Worm (Caenorhabditis elegans) whole organism, L2 larva: ENCODE measurements around the gene F09G2.1.

Experiments used
- ZK546.5 ChIP-seq: sonication (generic microtip); optimal IDR thresholded peaks from 2 replicates; lab custom pipeline; 2017; ENCODE audit warnings: missing biosample characterization, missing genetic modification characterization
- aly-2 ChIP-seq: fragments of 150-350 bp; optimal IDR thresholded peaks from 2 replicates; lab custom pipeline; 2014; ENCODE audit warnings: missing biosample characterization, missing genetic modification characterization
- lsy-2 ChIP-seq, 2 experiments: fragments of 150-350 bp in 1 of 2; sonication (generic microtip) in 1 of 2; optimal IDR thresholded peaks; 2 replicates each; lab custom pipeline; 2014 to 2017; ENCODE audit warnings: missing biosample characterization in 2 of 2, missing genetic modification characterization in 2 of 2
- nhr-23 ChIP-seq: fragments of 150-350 bp; optimal IDR thresholded peaks from 2 replicates; lab custom pipeline; 2014; ENCODE audit warnings: missing biosample characterization, missing genetic modification reagents, missing genetic modification characterization
- sma-3 ChIP-seq: sonication (generic microtip); optimal IDR thresholded peaks from 2 replicates; lab custom pipeline; 2016; ENCODE audit warnings: missing genetic modification reagents, missing genetic modification characterization, missing compliant biosample characterization
- unc-62 ChIP-seq: fragments of 150-350 bp; optimal IDR thresholded peaks from 2 replicates; lab custom pipeline; 2014; ENCODE audit warnings: missing biosample characterization, missing genetic modification reagents, missing genetic modification characterization

DNA sequence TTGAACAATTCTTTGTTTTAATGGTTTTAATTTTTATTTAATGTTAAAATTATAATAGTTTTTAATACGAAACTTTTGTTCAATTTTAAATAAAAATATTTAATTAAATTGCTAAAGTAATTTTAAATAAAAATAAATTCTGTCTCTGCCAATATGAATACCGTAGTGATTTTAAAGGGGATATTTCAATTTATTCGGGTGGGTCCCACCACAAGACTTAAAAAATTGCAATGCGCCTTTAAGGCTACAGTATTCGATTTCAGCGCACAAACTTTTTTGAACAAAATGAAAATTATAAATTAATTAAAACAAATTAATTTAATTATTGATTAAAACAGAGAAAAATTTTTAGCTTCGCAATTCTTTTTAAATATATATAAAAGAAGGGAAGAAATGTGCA, 955 bp upstream of the F09G2.1 start:
- TF ChIP-seq ZK546.5 (tag; lab: Kevin White, UChicago) = no peak
- no peak for TF ChIP-seq lsy-2 (tag; optimal IDR thresholded peaks at IDR 0.05; lab: Kevin White, UChicago)
- TF ChIP-seq nhr-23 = no peak
- no peak for TF ChIP-seq unc-62
- no peak for TF ChIP-seq sma-3 (GFP tag; lab: Kevin White, UChicago)
- no peak for TF ChIP-seq aly-2 (tag; lab: Kevin White, UChicago)
